Worm (Caenorhabditis elegans): ENCODE measurements around the gene F47B8.14.

F47B8.14 gene

DNA sequence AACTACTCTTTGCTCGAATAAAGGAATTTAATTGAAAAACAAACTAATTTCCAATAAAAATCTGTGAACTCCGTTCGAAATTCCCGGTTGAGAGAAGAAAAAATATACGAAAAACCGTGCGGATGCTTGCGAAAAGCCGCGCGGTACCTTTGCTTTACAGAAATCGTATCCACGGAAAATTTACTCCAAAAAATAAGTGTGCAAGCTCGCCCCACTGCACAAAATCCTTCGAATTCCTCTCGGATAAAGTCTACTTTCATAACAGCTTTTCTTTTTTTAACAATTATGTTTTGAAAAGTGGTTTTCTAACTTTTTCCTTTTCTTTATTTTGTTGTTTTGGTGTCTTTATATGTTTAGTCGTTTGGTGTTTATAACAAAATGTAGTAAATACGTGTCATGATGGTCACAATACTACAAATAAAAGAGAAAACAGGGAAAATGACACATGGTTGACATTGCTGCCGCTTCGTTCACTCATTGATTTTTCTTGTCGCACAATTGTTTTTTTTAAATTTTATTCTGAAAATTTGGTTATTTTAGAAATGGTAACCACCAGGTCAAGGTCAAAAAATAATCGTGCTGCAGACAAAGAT, 27.0 kb downstream of the F47B8.14 start, which contains the start of gene cept-2:
Gene cept-2, plus strand, starts transcription at position 533 of the 593 bp plus-strand sequence.
- TF ChIP-seq snpc-4 (tag; optimal IDR thresholded peaks at IDR 0.05), result no peak
- no peak for TF ChIP-seq mls-2 (tag; optimal IDR thresholded peaks at IDR 0.05)
- no peak for TF ChIP-seq ceh-43 (GFP tag; optimal IDR thresholded peaks at IDR 0.05)
- no peak for TF ChIP-seq tbx-8 (GFP tag; optimal IDR thresholded peaks at IDR 0.05)
- no peak for TF ChIP-seq sem-2 (GFP tag; optimal IDR thresholded peaks at IDR 0.05)
- TF ChIP-seq ham-2 (GFP tag; optimal IDR thresholded peaks at IDR 0.05), result no peak
- no peak for TF ChIP-seq ztf-11 (tag; optimal IDR thresholded peaks at IDR 0.05)
- TF ChIP-seq ces-1 (GFP tag; optimal IDR thresholded peaks at IDR 0.05), result no peak
- TF ChIP-seq unc-39 (tag; optimal IDR thresholded peaks at IDR 0.05), result no peak
- TF ChIP-seq nhr-2 (tag; optimal IDR thresholded peaks at IDR 0.05), result peak; percentile 8
- TF ChIP-seq lin-32 (GFP tag; optimal IDR thresholded peaks at IDR 0.05), result no peak
- TF ChIP-seq elt-3 (tag; optimal IDR thresholded peaks at IDR 0.05), result no peak
- no peak for TF ChIP-seq flh-1 (GFP tag; optimal IDR thresholded peaks at IDR 0.05)
- TF ChIP-seq ceh-39 (tag; optimal IDR thresholded peaks at IDR 0.05), result peak; percentile 12
- peak; percentile 2 for TF ChIP-seq cnd-1 (tag; optimal IDR thresholded peaks at IDR 0.05)
- TF ChIP-seq pha-4 (tag; optimal IDR thresholded peaks at IDR 0.05), result peak; percentile 58
- no peak for TF ChIP-seq ceh-83 (GFP tag; optimal IDR thresholded peaks at IDR 0.05)
- TF ChIP-seq sptf-1 (tag; optimal IDR thresholded peaks at IDR 0.05), result peak; percentile 56
- TF ChIP-seq lsy-2 (tag; optimal IDR thresholded peaks at IDR 0.05), result peak; percentile 84
- TF ChIP-seq nhr-28 (tag; optimal IDR thresholded peaks at IDR 0.05), result no peak
- TF ChIP-seq zip-8 (tag; optimal IDR thresholded peaks at IDR 0.05), result no peak
- no peak for TF ChIP-seq nhr-12 (tag; optimal IDR thresholded peaks at IDR 0.05)
- no peak for TF ChIP-seq bed-3 (GFP tag; optimal IDR thresholded peaks at IDR 0.05)
- TF ChIP-seq mab-5 (tag; optimal IDR thresholded peaks at IDR 0.05), result no peak
- TF ChIP-seq unc-62 (GFP tag; optimal IDR thresholded peaks at IDR 0.05), result peak; percentile 27
- TF ChIP-seq nhr-237 (tag; optimal IDR thresholded peaks at IDR 0.05), result peak; percentile 86
- TF ChIP-seq elt-1 (tag; optimal IDR thresholded peaks at IDR 0.05; ENCODE audit: borderline replicate concordance, insufficient read depth), result no peak
- TF ChIP-seq blmp-1 (tag; optimal IDR thresholded peaks at IDR 0.05), result no peak
- peak; percentile 49 for TF ChIP-seq drap-1 (GFP tag; optimal IDR thresholded peaks at IDR 0.05)
- TF ChIP-seq unc-120 (tag; optimal IDR thresholded peaks at IDR 0.05; ENCODE audit: poor library complexity, severe bottlenecking), result no peak
- TF ChIP-seq nhr-76 (tag; optimal IDR thresholded peaks at IDR 0.05), result no peak
- peak; percentile 40 for TF ChIP-seq hlh-1 (tag; optimal IDR thresholded peaks at IDR 0.05)
- peak; percentile 97 for TF ChIP-seq mep-1 (tag; optimal IDR thresholded peaks at IDR 0.05)
- TF ChIP-seq M03D4.4 (tag; optimal IDR thresholded peaks at IDR 0.05), result no peak
- TF ChIP-seq lin-13 (tag; optimal IDR thresholded peaks at IDR 0.05), result peak; percentile 70

DNA sequence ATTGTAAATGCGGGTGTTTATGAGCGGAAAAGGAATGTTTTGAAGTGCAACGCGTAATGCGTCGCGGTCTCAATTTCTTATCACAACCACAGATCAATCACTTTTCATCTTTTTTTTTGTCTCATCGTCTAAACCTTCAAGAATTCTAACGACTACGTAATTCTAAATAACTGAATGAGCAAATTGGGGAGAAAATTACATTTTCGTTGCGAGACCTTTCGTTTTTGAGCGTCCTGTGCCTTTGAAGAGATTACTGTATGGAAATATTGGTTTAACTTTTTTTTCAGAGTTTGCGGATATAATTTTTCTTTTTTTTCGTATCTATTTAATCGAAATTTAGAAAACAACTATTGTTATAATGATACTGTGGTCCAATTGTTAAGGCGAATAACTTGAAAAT, 30.2 kb downstream of the F47B8.14 start:
- no peak for TF ChIP-seq nhr-28 (tag; optimal IDR thresholded peaks at IDR 0.05)
- TF ChIP-seq drap-1 (GFP tag; optimal IDR thresholded peaks at IDR 0.05), result no peak
- no peak for TF ChIP-seq blmp-1 (tag; optimal IDR thresholded peaks at IDR 0.05)
- no peak for TF ChIP-seq hlh-1 (tag; optimal IDR thresholded peaks at IDR 0.05)

DNA sequence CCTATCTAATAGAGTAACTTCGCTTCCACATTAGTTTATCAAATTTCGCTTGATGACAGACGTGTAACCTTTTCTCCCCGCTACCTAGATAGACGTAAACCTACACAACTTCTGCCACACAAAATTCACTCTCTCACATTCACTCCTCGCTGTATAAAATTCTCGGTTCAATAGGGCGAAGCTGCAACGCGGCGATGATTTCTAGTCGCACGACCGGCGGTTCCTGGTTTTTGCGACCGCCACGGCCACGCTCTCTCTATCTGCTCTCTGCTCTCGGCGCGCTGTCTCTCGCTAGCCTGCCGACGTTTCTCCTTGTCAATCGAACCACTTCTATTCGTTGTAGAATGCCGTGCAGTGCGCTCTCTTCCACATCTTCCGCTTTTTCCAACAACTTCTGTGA, 30.6 kb downstream of the F47B8.14 start:
- no peak for TF ChIP-seq ceh-39 (tag; optimal IDR thresholded peaks at IDR 0.05)
- peak; percentile 2 for TF ChIP-seq M03D4.4 (tag; optimal IDR thresholded peaks at IDR 0.05)
- no peak for TF ChIP-seq lin-13 (tag; optimal IDR thresholded peaks at IDR 0.05)
- TF ChIP-seq sem-2 (GFP tag; optimal IDR thresholded peaks at IDR 0.05), result no peak
- no peak for TF ChIP-seq pha-4 (tag; optimal IDR thresholded peaks at IDR 0.05)
- peak; percentile 12 for TF ChIP-seq ztf-11 (tag; optimal IDR thresholded peaks at IDR 0.05)
- TF ChIP-seq mep-1 (tag; optimal IDR thresholded peaks at IDR 0.05), result peak; percentile 6
- no peak for TF ChIP-seq ceh-43 (GFP tag; optimal IDR thresholded peaks at IDR 0.05)
- peak; percentile 31 for TF ChIP-seq lsy-2 (tag; optimal IDR thresholded peaks at IDR 0.05)
- TF ChIP-seq bed-3 (GFP tag; optimal IDR thresholded peaks at IDR 0.05), result no peak
- TF ChIP-seq elt-3 (tag; optimal IDR thresholded peaks at IDR 0.05), result no peak
- TF ChIP-seq unc-62 (GFP tag; optimal IDR thresholded peaks at IDR 0.05), result peak; percentile 9
- no peak for TF ChIP-seq cnd-1 (tag; optimal IDR thresholded peaks at IDR 0.05)
- TF ChIP-seq nhr-12 (tag; optimal IDR thresholded peaks at IDR 0.05), result no peak
- TF ChIP-seq zip-8 (tag; optimal IDR thresholded peaks at IDR 0.05), result no peak
- no peak for TF ChIP-seq snpc-4 (tag; optimal IDR thresholded peaks at IDR 0.05)
- no peak for TF ChIP-seq nhr-28 (tag; optimal IDR thresholded peaks at IDR 0.05)
- TF ChIP-seq tbx-8 (GFP tag; optimal IDR thresholded peaks at IDR 0.05), result no peak
- no peak for TF ChIP-seq unc-39 (tag; optimal IDR thresholded peaks at IDR 0.05)
- no peak for TF ChIP-seq unc-120 (tag; optimal IDR thresholded peaks at IDR 0.05; ENCODE audit: poor library complexity, severe bottlenecking)
- no peak for TF ChIP-seq blmp-1 (tag; optimal IDR thresholded peaks at IDR 0.05)
- TF ChIP-seq nhr-76 (tag; optimal IDR thresholded peaks at IDR 0.05), result no peak
- no peak for TF ChIP-seq elt-1 (tag; optimal IDR thresholded peaks at IDR 0.05; ENCODE audit: borderline replicate concordance, insufficient read depth)
- peak; percentile 9 for TF ChIP-seq ces-1 (GFP tag; optimal IDR thresholded peaks at IDR 0.05)
- no peak for TF ChIP-seq flh-1 (GFP tag; optimal IDR thresholded peaks at IDR 0.05)
- TF ChIP-seq drap-1 (GFP tag; optimal IDR thresholded peaks at IDR 0.05), result peak; percentile 58
- no peak for TF ChIP-seq nhr-2 (tag; optimal IDR thresholded peaks at IDR 0.05)
- peak; percentile 54 for TF ChIP-seq ham-2 (GFP tag; optimal IDR thresholded peaks at IDR 0.05)
- peak; percentile 32 for TF ChIP-seq ceh-83 (GFP tag; optimal IDR thresholded peaks at IDR 0.05)
- TF ChIP-seq mab-5 (tag; optimal IDR thresholded peaks at IDR 0.05), result no peak
- TF ChIP-seq lin-32 (GFP tag; optimal IDR thresholded peaks at IDR 0.05), result no peak
- no peak for TF ChIP-seq sptf-1 (tag; optimal IDR thresholded peaks at IDR 0.05)
- no peak for TF ChIP-seq hlh-1 (tag; optimal IDR thresholded peaks at IDR 0.05)
- TF ChIP-seq nhr-237 (tag; optimal IDR thresholded peaks at IDR 0.05), result peak; percentile 56
- no peak for TF ChIP-seq mls-2 (tag; optimal IDR thresholded peaks at IDR 0.05)
